Worm (Caenorhabditis elegans): Measurements from ENCODE around the gene F56D6.9.

ce11 chrIV:3907506-3908188 lies 15.5 kb downstream of the F56D6.9 start, which contains the start of the genes F56D6.22 and F56D6.12:
- TF ChIP-seq ztf-3 (GFP tag; optimal IDR thresholded peaks at IDR 0.05) (no peak), snpc-1.1 (tag; optimal IDR thresholded peaks at IDR 0.05; ENCODE audit: insufficient read depth) (no peak), hlh-26 (GFP tag; conservative IDR thresholded peaks at IDR 0.05) (no peak), madf-6 (GFP tag; IDR thresholded peaks at IDR 0.05) (no peak), lsy-27 (tag; optimal IDR thresholded peaks at IDR 0.05; ENCODE audit: borderline replicate concordance, insufficient read depth) (no peak), nhr-90 (tag; optimal IDR thresholded peaks at IDR 0.05) (no peak), hsf-1 (GFP tag; IDR thresholded peaks at IDR 0.05) (no peak), lsl-1 (GFP tag; optimal IDR thresholded peaks at IDR 0.05) (no peak), F49E8.2 (tag; optimal IDR thresholded peaks at IDR 0.05; ENCODE audit: insufficient read depth) (no peak), mxl-1 (tag; optimal IDR thresholded peaks at IDR 0.05) (no peak), unc-62 (GFP tag; optimal IDR thresholded peaks at IDR 0.05) (no peak), C17E4.6 (GFP tag; IDR thresholded peaks at IDR 0.05) (no peak), zim-3 (tag; optimal IDR thresholded peaks at IDR 0.05) (no peak)

Data from whole organism, young adult.